Comparison of ENCODE assay signal across 1 fruit fly cellular context in the genomic region with DNA sequence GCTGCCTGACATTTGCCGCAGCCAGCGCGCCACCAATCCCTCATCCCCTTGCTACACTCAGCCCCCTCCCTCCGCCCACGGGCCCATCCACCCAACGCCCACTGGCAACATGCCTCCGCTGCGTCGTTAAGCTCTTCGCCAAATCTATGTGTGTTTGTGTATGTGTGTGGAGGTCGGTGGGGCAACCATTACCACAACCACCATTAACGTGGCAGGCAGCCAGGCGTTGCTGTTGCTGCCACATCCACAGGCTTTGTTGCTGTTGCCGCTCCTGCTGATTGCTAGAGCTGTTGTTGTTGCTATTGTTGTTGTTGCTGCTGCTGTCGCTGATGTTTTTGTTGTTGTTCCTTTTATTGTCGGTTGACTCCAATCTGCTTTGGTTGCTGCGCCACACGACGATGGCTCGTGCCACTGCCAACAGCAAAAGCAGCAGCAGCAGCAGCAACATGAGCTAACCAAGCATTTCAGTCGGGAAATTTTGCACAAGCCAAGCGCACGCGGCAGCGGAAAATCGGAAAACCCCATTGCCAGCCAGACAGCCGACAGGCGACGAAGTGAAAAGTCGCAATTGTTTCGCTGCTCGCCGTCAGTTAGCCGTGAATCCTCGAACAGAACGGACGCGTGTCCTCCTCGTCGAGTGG.
A peak's percentile ranks its signal among the peaks of the same experiment; 100 is the strongest.
TF ChIP-seq lines count a peak whose summit lies in the region.

A gene (plus strand): TSS at position 465 of the 641 bp plus-strand sequence.

TF ChIP-seq in whole organism, embryonic, 481 proteins besides CTCF, POLR2A, EP300 and RAD21 (continued from another document):
- TF ChIP-seq CG10543 (GFP tag; optimal IDR thresholded peaks at IDR 0.05; lab: Kevin White, UChicago) (peak; percentile 64), mirr (GFP tag; optimal IDR thresholded peaks at IDR 0.05; lab: Kevin White, UChicago) (peak; percentile 47)
TF ChIP-seq in whole organism, embryonic: peak in this region for 20.
